Worm (Caenorhabditis elegans): Measurements from ENCODE around the gene R166.2.

ce11 chrII:10557206-10557574 lies 19.7 kb upstream of the R166.2 start:
- TF ChIP-seq ztf-29 (GFP tag; IDR thresholded peaks at IDR 0.05) (no peak), tab-1 (GFP tag; IDR thresholded peaks at IDR 0.05) (no peak), ref-1 (GFP tag; conservative IDR thresholded peaks at IDR 0.05) (no peak), klf-2 (GFP tag; conservative IDR thresholded peaks at IDR 0.05) (no peak), cog-1 (tag; optimal IDR thresholded peaks at IDR 0.05) (no peak)

Measured in whole organism, midembryonic.